Worm (Caenorhabditis elegans) whole organism, L1 larva: ENCODE data around the gene C11H1.5.

ENCODE experiments used
- C04F5.9 ChIP-seq: sonication (generic microtip); optimal IDR thresholded peaks from 2 replicates; lab custom pipeline; 2016; ENCODE audit warnings: missing genetic modification characterization, missing compliant biosample characterization
- C16A3.4 ChIP-seq: fragments of 150-350 bp; optimal IDR thresholded peaks from 2 replicates; lab custom pipeline; 2014; ENCODE audit warnings: missing biosample characterization, missing genetic modification characterization
- F16B12.6 ChIP-seq: fragments of 150-350 bp; optimal IDR thresholded peaks from 2 replicates; lab custom pipeline; 2014; ENCODE audit warnings: missing biosample characterization, missing genetic modification characterization
- ama-1 ChIP-seq: fragments of 150-350 bp; optimal IDR thresholded peaks from 2 replicates; lab custom pipeline; 2014
- ceh-63 ChIP-seq: fragments of 200-800 bp; sonication (Bioruptor generic); optimal IDR thresholded peaks from 2 replicates; lab custom pipeline; 2018; ENCODE audit warnings: mild to moderate bottlenecking, missing genetic modification characterization, missing compliant biosample characterization
- ceh-8 ChIP-seq: fragments of 200-800 bp; sonication (Bioruptor generic); optimal IDR thresholded peaks from 2 replicates; lab custom pipeline; 2018; ENCODE audit warnings: mild to moderate bottlenecking, missing genetic modification characterization, moderate library complexity, missing compliant biosample characterization
- ceh-82 ChIP-seq, 3 experiments: fragments of 150-350 bp in 1 of 3; sonication (generic microtip) in 2 of 3; optimal IDR thresholded peaks; 2 replicates each; lab custom pipeline; 2014 to 2017; ENCODE audit warnings: missing biosample characterization in 3 of 3, missing genetic modification characterization in 3 of 3
- dpl-1 ChIP-seq, 3 experiments: fragments of 150-350 bp in 2 of 3; sonication (generic microtip) in 1 of 3; optimal IDR thresholded peaks; 2 replicates each; lab custom pipeline; 2014 to 2017; ENCODE audit warnings: missing biosample characterization in 3 of 3, missing genetic modification characterization in 3 of 3, missing genetic modification reagents in 3 of 3
- dsc-1 ChIP-seq: sonication (generic microtip); optimal IDR thresholded peaks from 2 replicates; lab custom pipeline; 2016; ENCODE audit warnings: mild to moderate bottlenecking, missing genetic modification characterization, missing compliant biosample characterization
- egl-27 ChIP-seq, 2 experiments: fragments of 150-350 bp in 1 of 2; sonication (generic microtip); optimal IDR thresholded peaks; 3 replicates each; lab custom pipeline; 2017 to 2018; ENCODE audit warnings: missing biosample characterization in 2 of 2, missing genetic modification characterization in 2 of 2, missing genetic modification reagents in 2 of 2
- elt-2 ChIP-seq: sonication (generic microtip); optimal IDR thresholded peaks from 2 replicates; lab custom pipeline; 2016; ENCODE audit warnings: missing genetic modification characterization, mild to moderate bottlenecking, inconsistent platforms, missing compliant biosample characterization, missing genetic modification reagents
- elt-3 ChIP-seq, 6 experiments: fragments of 150-350 bp in 1 of 6; sonication (generic microtip); optimal IDR thresholded peaks; 2 replicates each; lab custom pipeline; 2017 to 2018; ENCODE audit warnings: missing biosample characterization in 6 of 6, missing genetic modification characterization in 6 of 6, inconsistent platforms in 1 of 6
- fkh-10 ChIP-seq: sonication (generic microtip); optimal IDR thresholded peaks from 2 replicates; lab custom pipeline; 2017; ENCODE audit warnings: missing biosample characterization, missing genetic modification reagents, missing genetic modification characterization
- fkh-8 ChIP-seq: sonication (generic microtip); optimal IDR thresholded peaks from 2 replicates; lab custom pipeline; 2016; ENCODE audit warnings: mild to moderate bottlenecking, missing genetic modification characterization, missing compliant biosample characterization
- fos-1 ChIP-seq: fragments of 150-350 bp; optimal IDR thresholded peaks from 2 replicates; lab custom pipeline; 2014; ENCODE audit warnings: missing biosample characterization, missing genetic modification characterization
- grh-1 ChIP-seq: fragments of 200-800 bp; sonication (Bioruptor generic); IDR thresholded peaks from 2 replicates; pipeline ENCODE4 v1.3.6; 2022; ENCODE audit warnings: missing genetic modification reagents, missing genetic modification characterization, missing compliant biosample characterization
- hpl-2 ChIP-seq: fragments of 150-350 bp; optimal IDR thresholded peaks from 2 replicates; lab custom pipeline; 2014; ENCODE audit warnings: missing biosample characterization, missing genetic modification reagents, missing genetic modification characterization
- irx-1 ChIP-seq: sonication (generic microtip); optimal IDR thresholded peaks from 2 replicates; lab custom pipeline; 2016; ENCODE audit warnings: missing genetic modification characterization, missing compliant biosample characterization
- jun-1 ChIP-seq: fragments of 150-350 bp; optimal IDR thresholded peaks from 2 replicates; lab custom pipeline; 2014; ENCODE audit warnings: missing biosample characterization, missing genetic modification reagents, missing genetic modification characterization
- lin-13 ChIP-seq: fragments of 150-350 bp; optimal IDR thresholded peaks from 2 replicates; lab custom pipeline; 2014; ENCODE audit warnings: missing biosample characterization, missing genetic modification reagents, missing genetic modification characterization
- lin-14 ChIP-seq: fragments of 200-800 bp; sonication (Bioruptor generic); optimal IDR thresholded peaks from 2 replicates; lab custom pipeline; 2018; ENCODE audit warnings: mild to moderate bottlenecking, missing genetic modification characterization, moderate library complexity, missing compliant biosample characterization
- lin-15B ChIP-seq: fragments of 150-350 bp; sonication (generic microtip); optimal IDR thresholded peaks from 3 replicates; lab custom pipeline; 2014; ENCODE audit warnings: missing biosample characterization, missing genetic modification characterization
- lin-39 ChIP-seq: fragments of 150-350 bp; optimal IDR thresholded peaks from 2 replicates; lab custom pipeline; 2014; ENCODE audit warnings: missing biosample characterization, missing genetic modification reagents, missing genetic modification characterization
- lir-3 ChIP-seq: sonication (generic microtip); optimal IDR thresholded peaks from 2 replicates; lab custom pipeline; 2016; ENCODE audit warnings: mild to moderate bottlenecking, missing genetic modification characterization, moderate library complexity, missing compliant biosample characterization; ENCODE audit not compliant: poor library complexity
- mab-9 ChIP-seq: fragments of 200-800 bp; sonication (Bioruptor generic); IDR thresholded peaks from 2 replicates; pipeline ENCODE4 v1.3.6; 2022; ENCODE audit warnings: missing genetic modification reagents, missing genetic modification characterization, missing compliant biosample characterization
- mef-2 ChIP-seq: fragments of 150-350 bp; optimal IDR thresholded peaks from 2 replicates; lab custom pipeline; 2014; ENCODE audit warnings: missing biosample characterization, missing genetic modification characterization
- mep-1 ChIP-seq: fragments of 150-350 bp; optimal IDR thresholded peaks from 2 replicates; lab custom pipeline; 2014; ENCODE audit warnings: missing biosample characterization, missing genetic modification characterization
- nhr-11 ChIP-seq: fragments of 150-350 bp; optimal IDR thresholded peaks from 2 replicates; lab custom pipeline; 2014; ENCODE audit warnings: missing biosample characterization, missing genetic modification characterization
- nhr-19 ChIP-seq: fragments of 200-800 bp; sonication (Bioruptor generic); conservative IDR thresholded peaks from 2 replicates; pipeline ENCODE4 v1.3.6; 2022; ENCODE audit warnings: missing genetic modification characterization, missing compliant biosample characterization
- nhr-20 ChIP-seq: sonication (generic microtip); optimal IDR thresholded peaks from 2 replicates; lab custom pipeline; 2016; ENCODE audit warnings: mild to moderate bottlenecking, missing genetic modification characterization, missing compliant biosample characterization
- nhr-237 ChIP-seq: fragments of 150-350 bp; optimal IDR thresholded peaks from 2 replicates; lab custom pipeline; 2014; ENCODE audit warnings: missing biosample characterization, missing genetic modification characterization
- nhr-28 ChIP-seq: fragments of 150-350 bp; optimal IDR thresholded peaks from 2 replicates; lab custom pipeline; 2014; ENCODE audit warnings: missing biosample characterization, missing genetic modification characterization
- nhr-47 ChIP-seq: sonication (generic microtip); optimal IDR thresholded peaks from 2 replicates; lab custom pipeline; 2016; ENCODE audit warnings: mild to moderate bottlenecking, missing genetic modification characterization, moderate library complexity, missing compliant biosample characterization
- nhr-85 ChIP-seq: sonication (generic microtip); peaks from one replicate; lab custom pipeline; 2016; ENCODE audit warnings: missing genetic modification characterization, inconsistent platforms, missing compliant biosample characterization
- pax-3 ChIP-seq: fragments of 200-800 bp; sonication (Bioruptor generic); optimal IDR thresholded peaks from 2 replicates; lab custom pipeline; 2018; ENCODE audit warnings: mild to moderate bottlenecking, missing genetic modification characterization, moderate library complexity, missing compliant biosample characterization
- rnt-1 ChIP-seq: sonication (generic microtip); optimal IDR thresholded peaks from 2 replicates; lab custom pipeline; 2016; ENCODE audit warnings: mild to moderate bottlenecking, missing genetic modification characterization, moderate library complexity, missing compliant biosample characterization
- snu-23 ChIP-seq: sonication (generic microtip); optimal IDR thresholded peaks from 2 replicates; lab custom pipeline; 2016; ENCODE audit warnings: missing genetic modification characterization, missing compliant biosample characterization
- sox-4 ChIP-seq: sonication (generic microtip); optimal IDR thresholded peaks from 2 replicates; lab custom pipeline; 2016; ENCODE audit warnings: missing genetic modification characterization, missing compliant biosample characterization
- swsn-7 ChIP-seq: sonication (generic microtip); optimal IDR thresholded peaks from 2 replicates; lab custom pipeline; 2016; ENCODE audit warnings: missing genetic modification characterization, missing compliant biosample characterization
- tbx-2 ChIP-seq: sonication (generic microtip); optimal IDR thresholded peaks from 2 replicates; lab custom pipeline; 2016; ENCODE audit warnings: missing genetic modification characterization, missing compliant biosample characterization
- tlp-1 ChIP-seq: fragments of 150-350 bp; optimal IDR thresholded peaks from 2 replicates; lab custom pipeline; 2014; ENCODE audit warnings: missing biosample characterization, missing genetic modification characterization
- unc-86 ChIP-seq: sonication (generic microtip); optimal IDR thresholded peaks from 2 replicates; lab custom pipeline; 2016; ENCODE audit warnings: missing genetic modification characterization, missing compliant biosample characterization
- vab-15 ChIP-seq: sonication (generic microtip); optimal IDR thresholded peaks from 2 replicates; lab custom pipeline; 2017; ENCODE audit warnings: missing genotype, mild to moderate bottlenecking, missing genetic modification characterization, missing compliant biosample characterization
- xbp-1 ChIP-seq: sonication (generic microtip); optimal IDR thresholded peaks from 2 replicates; lab custom pipeline; 2016; ENCODE audit warnings: missing genetic modification characterization, missing compliant biosample characterization
- ztf-11 ChIP-seq, 2 experiments: sonication (generic microtip); optimal IDR thresholded peaks; 2 replicates each; lab custom pipeline; 2016 to 2017; ENCODE audit warnings: missing genetic modification characterization in 2 of 2, missing biosample characterization in 1 of 2, missing compliant biosample characterization in 1 of 2
- ztf-4 ChIP-seq: fragments of 150-350 bp; optimal IDR thresholded peaks from 2 replicates; lab custom pipeline; 2014; ENCODE audit warnings: missing biosample characterization, missing genetic modification characterization

C11H1.5 gene

DNA sequence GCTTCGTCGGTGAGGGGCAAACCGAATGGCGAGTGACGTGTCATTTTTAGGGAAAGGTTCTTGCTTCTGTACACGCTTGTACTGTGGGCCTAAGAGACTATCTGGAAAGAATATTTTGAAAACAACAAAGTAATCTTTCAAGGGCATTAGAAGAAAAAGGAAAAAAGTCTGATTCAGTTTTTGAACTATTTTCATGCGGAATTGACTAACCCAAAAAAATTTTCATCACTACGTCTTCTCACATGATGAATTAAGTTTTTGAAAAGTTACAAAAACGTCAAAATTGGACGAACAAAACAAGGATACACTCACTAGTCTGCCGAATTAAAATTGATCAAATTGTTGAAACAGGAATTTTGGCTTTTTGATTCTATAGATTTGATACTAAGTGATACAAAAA lies 17.3 kb upstream of the C11H1.5 start, which contains the start of gene C11H1.9:
Gene C11H1.9 (minus strand): TSS at position 101 of the 400 bp plus-strand sequence.
- TF ChIP-seq sox-4 = no peak
- peak; percentile 32 for TF ChIP-seq nhr-85 (tag; lab: Kevin White, UChicago)

ce11 chrX:14316132-14316531 lies 13.2 kb upstream of the C11H1.5 start:
- TF ChIP-seq fkh-10 (GFP tag; lab: Kevin White, UChicago) (peak; percentile 51), lin-14 (peak; percentile 6), dsc-1 (no peak)

DNA sequence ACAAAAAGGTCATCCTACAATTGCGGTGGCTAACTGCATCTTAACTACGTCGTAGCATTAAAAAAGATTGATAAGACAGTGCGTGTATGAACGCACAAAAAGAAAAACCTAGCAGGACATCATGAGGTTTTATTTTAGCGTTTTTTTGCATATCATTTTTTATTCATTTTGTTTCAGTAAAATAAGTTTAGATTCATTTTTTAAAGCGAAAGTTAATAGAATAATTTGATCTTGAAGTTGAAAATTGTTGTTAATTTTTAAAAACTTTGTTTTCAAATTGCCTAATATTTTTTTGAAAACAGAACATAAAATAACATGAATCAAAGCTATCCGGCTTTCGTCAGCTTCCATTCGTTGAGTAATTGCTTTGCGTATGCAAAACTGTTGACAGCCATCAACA lies 10.6 kb upstream of the C11H1.5 start, which contains the start of gene prx-1:
Gene prx-1 (plus strand): TSS at position 301 of the 400 bp plus-strand sequence.
- TF ChIP-seq grh-1 (GFP tag; lab: Robert Waterston, UW) = no peak
- TF ChIP-seq elt-3 (tag; optimal IDR thresholded peaks at IDR 0.05; lab: Kevin White, UChicago) = peak in 1 of 6 experiments; percentile 14
- TF ChIP-seq lin-13 (GFP tag; lab: Kevin White, UChicago) = no peak
- no peak for TF ChIP-seq egl-27 (tag; optimal IDR thresholded peaks at IDR 0.05; lab: Kevin White, UChicago)
- TF ChIP-seq mef-2 = no peak

- peak; percentile 61 for TF ChIP-seq mab-9
- peak; percentile 75 for TF ChIP-seq swsn-7
- peak; percentile 30 for TF ChIP-seq fos-1 (tag; lab: Kevin White, UChicago)
- no peak for TF ChIP-seq pax-3
- peak; percentile 69 for TF ChIP-seq rnt-1 (tag; lab: Kevin White, UChicago)
- no peak for TF ChIP-seq nhr-11 (tag; lab: Kevin White, UChicago)
- TF ChIP-seq egl-27 (tag; optimal IDR thresholded peaks at IDR 0.05; lab: Kevin White, UChicago) = no peak
- peak; percentile 8 for TF ChIP-seq nhr-237 (tag; lab: Kevin White, UChicago)
- peak; percentile 45 for TF ChIP-seq elt-2 (tag; lab: Kevin White, UChicago)
- peak; percentile 78 for TF ChIP-seq ztf-4 (tag; lab: Kevin White, UChicago)
- peak; percentile 4 for TF ChIP-seq mef-2
- TF ChIP-seq dpl-1 (GFP tag; optimal IDR thresholded peaks at IDR 0.05; lab: Kevin White, UChicago) = peak in 2 of 3 experiments; percentile 24 to 51
- TF ChIP-seq lir-3 (tag; lab: Kevin White, UChicago) = peak; percentile 42
- no peak for TF ChIP-seq ceh-63 (GFP tag; lab: Kevin White, UChicago)
- peak; percentile 81 for TF ChIP-seq mep-1
- peak in 3 of 6 experiments; percentile 16 to 44 (median 22) for TF ChIP-seq elt-3 (tag; optimal IDR thresholded peaks at IDR 0.05; lab: Kevin White, UChicago)
- peak; percentile 82 for TF ChIP-seq nhr-20 (tag; lab: Kevin White, UChicago)
- no peak for TF ChIP-seq ama-1 (lab: Kevin White, UChicago)
- peak; percentile 58 for TF ChIP-seq vab-15
- peak; percentile 33 to 70 (median 70) for TF ChIP-seq ceh-82 (tag; optimal IDR thresholded peaks at IDR 0.05; lab: Kevin White, UChicago)
- peak; percentile 80 for TF ChIP-seq tbx-2 (tag; lab: Kevin White, UChicago)
- TF ChIP-seq tlp-1 (tag; lab: Kevin White, UChicago) = no peak
- TF ChIP-seq C16A3.4 (tag; lab: Kevin White, UChicago) = peak; percentile 74
- TF ChIP-seq unc-86 (tag; lab: Kevin White, UChicago) = peak; percentile 57
- TF ChIP-seq nhr-19 = peak; percentile 71
- TF ChIP-seq hpl-2 (GFP tag; lab: Kevin White, UChicago) = peak; percentile 29
- TF ChIP-seq jun-1 (tag; lab: Kevin White, UChicago) = peak; percentile 72
- TF ChIP-seq nhr-28 (tag; lab: Kevin White, UChicago) = no peak
- TF ChIP-seq lin-13 (GFP tag; lab: Kevin White, UChicago) = peak; percentile 96
- peak; percentile 56 for TF ChIP-seq xbp-1 (tag; lab: Kevin White, UChicago)
- TF ChIP-seq fkh-8 (tag; lab: Kevin White, UChicago) = peak; percentile 76
- no peak for TF ChIP-seq C04F5.9
- peak in 1 of 2 experiments; percentile 13 for TF ChIP-seq ztf-11 (tag; optimal IDR thresholded peaks at IDR 0.05; lab: Kevin White, UChicago)
- TF ChIP-seq F16B12.6 (tag; lab: Kevin White, UChicago) = peak; percentile 85
- TF ChIP-seq snu-23 (GFP tag; lab: Kevin White, UChicago) = peak; percentile 89
- peak; percentile 44 for TF ChIP-seq ceh-8
- peak; percentile 92 for TF ChIP-seq nhr-85 (tag; lab: Kevin White, UChicago)
- TF ChIP-seq lin-39 (tag; lab: Kevin White, UChicago) = no peak
- peak; percentile 93 for TF ChIP-seq lin-14
- TF ChIP-seq nhr-47 (tag; lab: Kevin White, UChicago) = peak; percentile 79
- peak; percentile 51 for TF ChIP-seq irx-1 (tag; lab: Kevin White, UChicago)
- TF ChIP-seq lin-15B (tag; lab: Kevin White, UChicago) = peak; percentile 16
Measured at ce11 chrX:14312416-14312815, 9.4 kb upstream of the C11H1.5 start.
